Worm (Caenorhabditis elegans): ENCODE results near the gene abu-12.

abu-12 gene

DNA sequence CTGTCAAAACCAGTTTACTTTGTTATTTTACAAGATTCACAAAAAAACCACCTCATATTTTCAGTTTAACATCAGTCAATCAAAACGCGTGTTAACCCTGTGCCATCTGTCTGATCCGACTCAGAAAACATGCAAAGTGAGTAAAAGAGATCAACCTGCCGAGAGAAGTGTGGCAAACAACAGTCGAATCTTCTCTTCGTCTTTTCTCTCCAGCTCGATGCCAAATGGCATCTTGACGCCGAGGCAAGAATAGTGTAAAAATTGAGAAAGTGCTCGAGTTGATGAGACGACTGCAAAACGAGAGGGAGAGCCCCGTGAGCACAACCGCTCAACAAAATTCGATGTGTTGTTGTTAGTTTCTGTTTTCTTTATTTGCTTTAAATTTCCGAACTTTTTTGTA, 35.5 kb upstream of the abu-12 start, which contains the start of gene B0310.1:
B0310.1 (plus strand) TSS at position 310 of the 400 bp plus-strand sequence.
- TF ChIP-seq nhr-41 (GFP tag; IDR thresholded peaks at IDR 0.05) (no peak), daf-16 (GFP tag; optimal IDR thresholded peaks at IDR 0.05) (peak in 1 of 2 experiments; percentile 63), daf-16 (tag; optimal IDR thresholded peaks at IDR 0.05) (no peak), tag-97 (GFP tag; IDR thresholded peaks at IDR 0.05) (no peak)

DNA sequence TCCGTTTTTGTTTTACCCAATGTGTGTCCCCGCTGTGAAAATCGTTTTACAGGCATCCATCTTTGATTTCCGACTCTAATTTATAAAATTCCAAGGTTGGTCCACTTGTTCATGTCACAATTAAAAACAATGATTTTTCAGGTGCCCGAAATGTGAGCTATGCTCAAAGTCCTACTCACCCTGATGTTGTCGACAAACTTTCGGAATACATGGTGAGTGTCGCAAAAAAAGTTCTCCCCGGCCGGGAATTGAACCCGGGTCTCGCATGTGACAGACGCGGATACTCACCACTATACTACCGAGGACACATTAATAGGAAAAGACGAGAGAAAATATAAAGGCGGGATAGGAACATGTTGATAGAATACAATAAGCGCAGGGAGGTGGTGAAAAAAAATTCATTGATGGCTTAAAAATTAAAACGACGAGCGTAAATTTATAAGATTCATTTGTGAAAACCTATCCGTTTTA, 32.3 kb upstream of the abu-12 start, which contains the start of gene egl-17:
egl-17 (plus strand) TSS at position 51 of the 471 bp plus-strand sequence.
- TF ChIP-seq ces-1 (GFP tag; optimal IDR thresholded peaks at IDR 0.05) = peak; percentile 24
- TF ChIP-seq cey-2 (tag; optimal IDR thresholded peaks at IDR 0.05; ENCODE audit: borderline replicate concordance, insufficient read depth) = no peak
- peak; percentile 65 for TF ChIP-seq F37D6.2 (tag; optimal IDR thresholded peaks at IDR 0.05)
- peak; percentile 86; the same call in 1 of the 2 replicates for TF ChIP-seq arid-1 (GFP tag; conservative IDR thresholded peaks at IDR 0.05)
- peak; percentile 94 for TF ChIP-seq F44E2.7 (GFP tag; IDR thresholded peaks at IDR 0.05)
- TF ChIP-seq lin-13 (GFP tag; optimal IDR thresholded peaks at IDR 0.05) = peak; percentile 54
- no peak for TF ChIP-seq lin-15B (tag; optimal IDR thresholded peaks at IDR 0.05)
- TF ChIP-seq snpc-4 (tag; optimal IDR thresholded peaks at IDR 0.05) = no peak
- no peak for TF ChIP-seq nhr-102 (tag; optimal IDR thresholded peaks at IDR 0.05)
- TF ChIP-seq nhr-6 (tag; optimal IDR thresholded peaks at IDR 0.05) = peak; percentile 20
- peak; percentile 33 for TF ChIP-seq ceh-32 (tag; optimal IDR thresholded peaks at IDR 0.05; ENCODE audit: poor library complexity)
- TF ChIP-seq zag-1 (tag; optimal IDR thresholded peaks at IDR 0.05) = no peak
- peak; percentile 57 for TF ChIP-seq T20F7.1 (GFP tag; optimal IDR thresholded peaks at IDR 0.05)
- peak; percentile 60 for TF ChIP-seq unc-130 (GFP tag; optimal IDR thresholded peaks at IDR 0.05)
- peak; percentile 74 for TF ChIP-seq spr-3 (GFP tag; optimal IDR thresholded peaks at IDR 0.05)
- TF ChIP-seq saeg-2 (GFP tag; IDR thresholded peaks at IDR 0.05) = peak; percentile 54; the same call in 1 of the 2 replicates
- peak; percentile 97 for TF ChIP-seq vab-7 (GFP tag; IDR thresholded peaks at IDR 0.05)
- TF ChIP-seq dmd-9 (GFP tag; IDR thresholded peaks at IDR 0.05) = peak; percentile 68; the same call in 1 of the 2 replicates
- TF ChIP-seq daf-8 (GFP tag; IDR thresholded peaks at IDR 0.05) = 0 out of 2 replicates have a peak, but pooled peaks have one; percentile 78
- peak; percentile 82 for TF ChIP-seq lin-29 (GFP tag; IDR thresholded peaks at IDR 0.05)
- no peak for TF ChIP-seq R02D3.7 (tag; optimal IDR thresholded peaks at IDR 0.05)
- peak; percentile 98 for TF ChIP-seq egl-43 (GFP tag; IDR thresholded peaks at IDR 0.05)
- TF ChIP-seq nhr-77 (tag; optimal IDR thresholded peaks at IDR 0.05) = peak; percentile 30
- TF ChIP-seq duxl-1 (tag; optimal IDR thresholded peaks at IDR 0.05; ENCODE audit: poor library complexity) = peak; percentile 93
- peak; percentile 91 for TF ChIP-seq dmd-8 (GFP tag; IDR thresholded peaks at IDR 0.05)
- peak; percentile 94 for TF ChIP-seq lim-7 (GFP tag; IDR thresholded peaks at IDR 0.05)
- no peak for TF ChIP-seq lin-39 (tag; optimal IDR thresholded peaks at IDR 0.05)
- TF ChIP-seq nhr-41 (GFP tag; IDR thresholded peaks at IDR 0.05) = peak; percentile 70; the same call in 1 of the 2 replicates
- TF ChIP-seq ztf-7 (tag; optimal IDR thresholded peaks at IDR 0.05) = peak; percentile 69
- TF ChIP-seq php-3 (GFP tag; IDR thresholded peaks at IDR 0.05) = peak; percentile 68; the same call in 1 of the 2 replicates
- peak; percentile 92 for TF ChIP-seq Y105C5A.15 (GFP tag; IDR thresholded peaks at IDR 0.05)
- no peak for TF ChIP-seq ceh-62 (tag; optimal IDR thresholded peaks at IDR 0.05)
- peak; percentile 72 for TF ChIP-seq lir-3 (tag; optimal IDR thresholded peaks at IDR 0.05)
- peak; percentile 73 for TF ChIP-seq mxl-3 (GFP tag; optimal IDR thresholded peaks at IDR 0.05)
- TF ChIP-seq nhr-237 (tag; optimal IDR thresholded peaks at IDR 0.05) = no peak
- TF ChIP-seq nhr-10 (tag; optimal IDR thresholded peaks at IDR 0.05) = no peak
- peak; percentile 94 for TF ChIP-seq nhr-111 (GFP tag; optimal IDR thresholded peaks at IDR 0.05)
- no peak for TF ChIP-seq pqm-1 (tag; optimal IDR thresholded peaks at IDR 0.05)
- no peak for TF ChIP-seq ztf-11 (tag; optimal IDR thresholded peaks at IDR 0.05)
- TF ChIP-seq dpl-1 (GFP tag; optimal IDR thresholded peaks at IDR 0.05) = peak; percentile 22
- TF ChIP-seq daf-19 (GFP tag; conservative IDR thresholded peaks at IDR 0.05) = peak; percentile 88
- peak; percentile 87 for TF ChIP-seq ceh-20 (GFP tag; IDR thresholded peaks at IDR 0.05)
- peak; percentile 77 to 93 for TF ChIP-seq daf-16 (GFP tag; optimal IDR thresholded peaks at IDR 0.05)
- peak; percentile 74 for TF ChIP-seq daf-16 (tag; optimal IDR thresholded peaks at IDR 0.05)
- TF ChIP-seq zip-11 (GFP tag; IDR thresholded peaks at IDR 0.05) = 0 out of 2 replicates have a peak, but pooled peaks have one; percentile 63
- TF ChIP-seq ZK546.5 (tag; optimal IDR thresholded peaks at IDR 0.05) = no peak
- TF ChIP-seq Y5F2A.4 (GFP tag; optimal IDR thresholded peaks at IDR 0.05) = peak; percentile 83
- no peak for TF ChIP-seq tag-97 (GFP tag; IDR thresholded peaks at IDR 0.05)

Measured in whole organism, L4 larva.